Fruit fly (Drosophila melanogaster) whole organism, larva: ENCODE results near the gene CG5556.

Experiments
- noc ChIP-seq: fragments of 200-800 bp; sonication (Bioruptor generic); optimal IDR thresholded peaks from 3 replicates; lab custom pipeline; 2019; ENCODE audit warnings: missing biosample characterization, mild to moderate bottlenecking, missing genetic modification characterization, moderate library complexity

The CG5556 gene

dm6 chr2L:1352768-1353167 lies at the start of gene CG5556:
Gene CG5556 (minus strand): TSS chr2L:1352868.
- no peak for TF ChIP-seq noc (tag; lab: Kevin White, UChicago)

DNA sequence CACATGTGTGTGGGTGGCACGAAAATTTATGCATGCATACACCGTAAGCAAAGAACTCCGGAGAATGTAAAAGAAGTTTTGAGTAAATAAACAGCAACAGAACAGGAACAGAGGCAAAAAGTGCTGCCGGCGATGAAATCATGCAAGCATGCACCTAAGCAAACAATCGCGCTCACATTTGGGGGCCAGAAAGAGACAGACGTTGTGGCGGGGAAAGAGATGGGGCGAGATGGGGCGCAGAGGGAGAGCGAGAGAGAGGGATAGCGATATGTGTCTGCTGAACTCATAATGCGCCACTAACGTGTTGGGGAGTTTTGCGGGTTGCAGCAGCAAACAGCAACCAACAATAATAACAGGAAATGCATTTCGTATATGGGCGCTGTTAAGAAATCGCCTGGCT lies 46.8 kb upstream of the CG5556 start:
- no peak for TF ChIP-seq noc (tag; lab: Kevin White, UChicago)

DNA sequence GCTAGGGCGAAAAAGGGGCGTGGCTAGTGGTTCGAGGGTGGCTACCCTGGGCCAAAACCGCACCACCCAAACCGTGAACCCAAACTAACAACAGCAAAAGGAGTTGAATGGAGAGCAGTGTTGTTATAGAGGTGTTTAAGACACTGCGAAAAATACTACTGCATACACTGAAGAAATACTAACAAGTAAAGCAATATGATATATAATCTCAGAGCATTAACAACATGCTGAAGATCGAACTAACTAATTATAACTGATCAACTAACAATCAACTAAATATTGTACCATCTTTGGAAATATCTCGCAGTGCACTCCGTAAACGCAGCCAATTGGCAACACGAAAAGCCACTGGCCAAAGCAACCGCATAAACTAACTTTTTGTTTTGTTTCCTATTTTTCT lies 40.9 kb upstream of the CG5556 start:
- no peak for TF ChIP-seq noc (tag; lab: Kevin White, UChicago)

dm6 chr2L:1390271-1390670 lies 37.6 kb upstream of the CG5556 start:
- TF ChIP-seq noc (tag; lab: Kevin White, UChicago) = no peak

dm6 chr2L:1387811-1388210 lies 35.1 kb upstream of the CG5556 start:
- no peak for TF ChIP-seq noc (tag; lab: Kevin White, UChicago)

dm6 chr2L:1386512-1386911 lies 33.8 kb upstream of the CG5556 start:
- no peak for TF ChIP-seq noc (tag; lab: Kevin White, UChicago)

dm6 chr2L:1377635-1378034 lies 25.0 kb upstream of the CG5556 start:
- TF ChIP-seq noc (tag; lab: Kevin White, UChicago) = no peak

DNA sequence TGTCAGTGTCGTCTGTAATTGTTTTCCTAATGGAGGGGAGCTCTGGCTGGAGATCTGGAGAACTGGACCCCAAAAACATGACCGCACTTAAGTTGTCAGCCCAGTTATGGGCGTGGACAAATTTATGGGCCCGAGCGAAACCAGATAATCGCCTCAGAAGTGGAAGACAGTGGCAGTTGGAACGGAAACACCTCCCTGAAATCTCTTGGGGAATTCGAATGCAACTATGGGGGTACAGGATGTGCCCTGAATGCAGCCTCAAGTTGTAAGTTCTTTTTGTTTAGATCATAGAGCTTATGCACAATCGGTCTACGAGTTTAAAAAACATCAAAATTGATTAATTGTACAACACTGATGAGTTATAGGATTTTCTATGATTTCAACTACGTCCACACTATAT lies 15.0 kb upstream of the CG5556 start, which contains the start of gene CG14346:
Gene CG14346, plus strand, starts transcription at position 301 of the 400 bp plus-strand sequence.
- TF ChIP-seq noc (tag; lab: Kevin White, UChicago) = no peak

dm6 chr2L:1365037-1365436 lies 12.4 kb upstream of the CG5556 start:
- no peak for TF ChIP-seq noc (tag; lab: Kevin White, UChicago)

DNA sequence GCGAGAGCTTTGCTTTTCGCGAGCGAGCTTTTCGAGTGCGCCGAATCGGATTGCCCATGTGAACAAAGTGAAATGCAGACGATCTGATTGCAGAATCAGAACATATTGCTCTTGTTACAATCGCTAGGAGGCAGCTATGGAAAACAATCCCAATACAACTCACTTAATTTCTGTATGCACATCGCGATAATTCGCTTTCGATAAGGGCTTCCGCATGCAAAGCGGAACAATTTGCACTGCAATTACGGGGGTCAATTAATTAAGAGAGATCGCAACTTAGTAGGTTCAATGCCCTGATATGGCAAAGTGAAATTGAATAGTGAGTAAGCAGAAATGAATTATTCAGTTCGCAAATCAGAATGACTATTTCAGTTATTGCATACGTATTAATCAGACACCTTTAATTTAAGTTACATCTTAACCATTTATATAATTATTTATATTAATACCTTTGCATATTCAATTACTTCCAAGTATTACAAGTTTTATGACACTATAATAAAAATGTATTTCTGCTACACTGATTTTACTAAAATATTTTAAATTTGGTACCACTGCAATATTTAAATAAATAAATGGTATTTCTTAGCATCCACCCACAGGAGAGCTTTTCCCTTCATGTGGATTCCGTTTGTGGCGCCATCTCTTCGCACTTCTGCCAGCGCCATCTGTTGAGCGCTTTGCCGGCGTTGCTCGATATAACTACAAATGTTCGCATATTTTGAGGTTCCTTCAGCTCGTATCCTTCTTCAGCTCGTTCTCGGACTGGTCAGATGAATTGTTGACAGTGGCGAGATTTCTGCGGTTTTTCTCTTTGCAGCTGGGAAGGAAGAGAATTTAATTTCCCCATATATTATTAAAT lies 9.3 kb upstream of the CG5556 start, which contains the start of gene NLaz:
Gene NLaz, minus strand, starts transcription at position 51 of the 862 bp plus-strand sequence.
- TF ChIP-seq noc (tag; lab: Kevin White, UChicago) = no peak

DNA sequence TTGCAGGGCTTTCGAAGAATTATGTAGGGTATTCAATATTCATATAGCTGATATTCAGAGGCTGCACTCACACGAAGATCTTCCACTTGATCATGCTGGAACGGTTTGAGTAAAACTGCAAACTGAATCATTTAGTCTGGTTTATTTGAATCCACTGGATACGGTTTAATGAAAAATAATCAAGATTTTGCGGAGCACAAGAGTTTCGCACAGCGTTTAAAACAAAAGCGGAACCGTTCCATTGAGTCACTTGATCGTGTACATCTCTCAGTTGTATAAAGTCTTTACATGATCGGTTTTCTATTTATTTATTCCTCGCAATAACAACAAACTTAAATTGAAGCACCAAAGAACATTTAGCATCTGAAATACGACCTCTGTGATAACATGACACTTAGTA lies 7.0 kb upstream of the CG5556 start, which contains the start of gene CG31659:
Gene CG31659, minus strand, starts transcription at position 101 of the 400 bp plus-strand sequence.
- no peak for TF ChIP-seq noc (tag; lab: Kevin White, UChicago)

dm6 chr2L:1355824-1356223 lies 3.2 kb upstream of the CG5556 start, which contains the start of gene CG5565:
Gene CG5565 (minus strand): TSS chr2L:1355924.
- no peak for TF ChIP-seq noc (tag; lab: Kevin White, UChicago)

DNA sequence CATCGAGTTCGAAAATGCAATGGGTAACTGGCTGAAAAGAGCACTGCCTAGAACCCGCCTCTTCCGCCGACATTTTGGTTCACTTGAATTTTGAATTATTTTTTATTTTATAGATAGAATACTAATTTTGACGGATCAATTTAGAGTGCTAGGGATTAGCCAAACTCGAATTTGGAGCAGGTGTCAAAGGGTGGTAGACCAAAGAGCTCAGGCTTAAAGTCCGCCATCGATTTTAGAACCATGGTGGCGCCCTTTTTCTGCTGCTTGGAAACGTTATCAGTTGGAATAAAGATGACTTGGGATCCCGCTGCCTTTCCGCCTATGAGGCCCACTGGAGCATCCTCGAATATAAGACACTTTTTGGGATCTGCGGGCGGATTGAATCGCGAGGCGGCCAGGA lies 2.2 kb upstream of the CG5556 start, which contains the start of gene CG31924:
Gene CG31924, minus strand, starts transcription at position 101 of the 400 bp plus-strand sequence.
- TF ChIP-seq noc (tag; lab: Kevin White, UChicago) = no peak

DNA sequence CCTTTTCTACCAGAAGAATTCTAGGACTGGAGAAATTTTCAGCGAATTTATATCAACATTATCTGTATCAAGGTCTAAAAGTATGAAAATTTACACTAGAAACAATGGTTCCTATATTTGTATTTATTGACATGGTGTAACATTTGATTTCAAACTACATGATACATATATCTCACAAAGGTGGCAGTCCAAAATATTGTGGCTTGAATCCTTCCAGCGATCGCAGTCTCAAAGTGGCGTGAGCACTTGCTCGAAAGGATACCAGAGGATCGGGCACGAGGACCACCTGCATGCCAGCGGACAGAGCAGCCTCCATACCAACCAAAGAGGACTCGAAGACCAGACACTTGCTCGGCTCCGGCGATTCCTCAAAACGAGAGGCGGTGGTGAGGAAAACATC lies 1.3 kb upstream of the CG5556 start, which contains the start of gene CG5561:
Gene CG5561, minus strand, starts transcription at position 101 of the 400 bp plus-strand sequence.
- TF ChIP-seq noc (tag; lab: Kevin White, UChicago) = no peak

dm6 chr2L:1346034-1346433 lies 6.6 kb downstream of the CG5556 start:
- TF ChIP-seq noc (tag; lab: Kevin White, UChicago) = no peak

dm6 chr2L:1344071-1344470 lies 8.6 kb downstream of the CG5556 start, which contains the start of the genes CG33922 and Cdlc2:
Gene CG33922 (minus strand): TSS chr2L:1344171.
Gene Cdlc2 (plus strand): TSS chr2L:1344400.
- TF ChIP-seq noc (tag; lab: Kevin White, UChicago) = no peak
